Worm (Caenorhabditis elegans) whole organism, late embryonic: ENCODE data around the gene srg-23.

Source experiments
- hlh-13 ChIP-seq: fragments of 200-800 bp; sonication (Bioruptor generic); optimal IDR thresholded peaks from 2 replicates; lab custom pipeline; 2018; ENCODE audit warnings: mild to moderate bottlenecking, missing genetic modification characterization, missing compliant biosample characterization
- hlh-30 ChIP-seq: sonication (generic microtip); optimal IDR thresholded peaks from 2 replicates; lab custom pipeline; 2017; ENCODE audit warnings: antibody characterized with exemption, missing genetic modification characterization, missing compliant biosample characterization; ENCODE audit not compliant: insufficient read depth
- lim-6 ChIP-seq: sonication (generic microtip); optimal IDR thresholded peaks from 2 replicates; lab custom pipeline; 2016; ENCODE audit warnings: missing genetic modification characterization, missing compliant biosample characterization

DNA sequence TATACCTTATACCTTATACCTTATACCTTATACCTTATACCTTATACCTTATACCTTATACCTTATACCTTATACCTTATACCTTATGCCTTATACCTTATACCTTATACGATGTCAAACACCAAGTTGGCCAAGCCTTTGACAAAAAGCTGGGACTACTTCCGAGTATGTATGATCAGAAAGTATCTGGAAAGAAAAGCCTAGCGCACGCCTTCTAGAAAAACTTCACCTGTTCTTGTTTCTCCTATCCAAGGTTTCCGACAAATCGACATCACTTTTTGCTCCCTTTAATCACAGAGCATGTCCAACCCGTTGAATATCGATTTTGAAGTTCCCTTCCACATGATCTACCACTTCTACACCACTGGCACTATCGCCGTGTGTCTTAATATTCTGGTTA, 47.6 kb downstream of the srg-23 start, which contains the start of gene sri-28:
- TF ChIP-seq lim-6 (tag; lab: Kevin White, UChicago) (no peak), hlh-30 (tag; lab: Kevin White, UChicago) (no peak), hlh-13 (GFP tag; lab: Kevin White, UChicago) (no peak)
